Worm (Caenorhabditis elegans) whole organism, L3 larva: ENCODE results near the gene tnt-3.

Experiments
- ama-1 ChIP-seq: fragments of 150-350 bp; optimal IDR thresholded peaks from 2 replicates; lab custom pipeline; 2018
- ceh-16 ChIP-seq: sonication (generic microtip); optimal IDR thresholded peaks from 2 replicates; lab custom pipeline; 2017; ENCODE audit warnings: missing biosample characterization, missing genetic modification characterization
- daf-12 ChIP-seq: fragments of 150-350 bp; optimal IDR thresholded peaks from 2 replicates; lab custom pipeline; 2014; ENCODE audit warnings: missing biosample characterization, missing genetic modification reagents, missing genetic modification characterization
- elt-3 ChIP-seq, 3 experiments: fragments of 150-350 bp in 1 of 3; sonication (generic microtip) in 2 of 3; optimal IDR thresholded peaks; 2 replicates in 2 of 3; 4 replicates in 1 of 3; lab custom pipeline; 2014 to 2017; ENCODE audit warnings: missing biosample characterization in 3 of 3, missing genetic modification characterization in 3 of 3
- fkh-10 ChIP-seq: sonication (generic microtip); optimal IDR thresholded peaks from 2 replicates; lab custom pipeline; 2017; ENCODE audit warnings: missing biosample characterization, missing genetic modification reagents, missing genetic modification characterization
- hmg-11 ChIP-seq: sonication (generic microtip); optimal IDR thresholded peaks from 2 replicates; lab custom pipeline; 2016; ENCODE audit warnings: missing genetic modification characterization, missing compliant biosample characterization
- mdl-1 ChIP-seq: fragments of 150-350 bp; optimal IDR thresholded peaks from 2 replicates; lab custom pipeline; 2014; ENCODE audit warnings: missing biosample characterization, missing genetic modification characterization
- nhr-12 ChIP-seq: fragments of 150-350 bp; optimal IDR thresholded peaks from 2 replicates; lab custom pipeline; 2014; ENCODE audit warnings: missing biosample characterization, missing genetic modification characterization
- nhr-237 ChIP-seq: fragments of 150-350 bp; optimal IDR thresholded peaks from 2 replicates; lab custom pipeline; 2014; ENCODE audit warnings: missing biosample characterization, missing genetic modification characterization
- pha-4 ChIP-seq: fragments of 150-350 bp; optimal IDR thresholded peaks from 2 replicates; lab custom pipeline; 2014; ENCODE audit warnings: missing biosample characterization, missing genetic modification reagents, missing genetic modification characterization
- snpc-4 ChIP-seq: fragments of 150-350 bp; optimal IDR thresholded peaks from 2 replicates; lab custom pipeline; 2014; ENCODE audit warnings: missing biosample characterization, missing genetic modification characterization
- tbx-2 ChIP-seq: sonication (generic microtip); optimal IDR thresholded peaks from 2 replicates; lab custom pipeline; 2016; ENCODE audit warnings: mild to moderate bottlenecking, missing genetic modification characterization, missing compliant biosample characterization

- TF ChIP-seq snpc-4 (tag; lab: Kevin White, UChicago) (no peak), nhr-12 (tag; lab: Kevin White, UChicago) (no peak), ama-1 (lab: Kevin White, UChicago) (no peak), mdl-1 (no peak), tbx-2 (no peak), elt-3 (tag; optimal IDR thresholded peaks at IDR 0.05; lab: Kevin White, UChicago) (no peak), hmg-11 (no peak), ceh-16 (tag; lab: Kevin White, UChicago) (no peak), daf-12 (tag; lab: Kevin White, UChicago) (no peak), pha-4 (tag; lab: Kevin White, UChicago) (no peak), nhr-237 (tag; lab: Kevin White, UChicago) (no peak), fkh-10 (GFP tag; lab: Kevin White, UChicago) (no peak)
These were observed 23.8 kb downstream of the tnt-3 start for ce11 chrX:7921130-7921529.
